Worm (Caenorhabditis elegans) whole organism, late embryonic: ENCODE data around the gene F55A11.1.

Source experiments
- F13H6.1 ChIP-seq: sonication (generic microtip); optimal IDR thresholded peaks from 2 replicates; lab custom pipeline; 2016; ENCODE audit warnings: missing genetic modification characterization, missing compliant biosample characterization
- Y22D7AL.16 ChIP-seq: sonication (generic microtip); optimal IDR thresholded peaks from 2 replicates; lab custom pipeline; 2016; ENCODE audit warnings: missing genetic modification characterization, missing compliant biosample characterization
- ceh-22 ChIP-seq: sonication (generic microtip); optimal IDR thresholded peaks from 2 replicates; lab custom pipeline; 2017; ENCODE audit warnings: missing biosample characterization, missing genetic modification characterization
- ceh-6 ChIP-seq: fragments of 200-800 bp; sonication (Bioruptor generic); optimal IDR thresholded peaks from 2 replicates; lab custom pipeline; 2018; ENCODE audit warnings: mild to moderate bottlenecking, missing genetic modification characterization, missing compliant biosample characterization
- dve-1 ChIP-seq: sonication (generic microtip); optimal IDR thresholded peaks from 2 replicates; lab custom pipeline; 2017; ENCODE audit warnings: antibody characterized with exemption, mild to moderate bottlenecking, missing genetic modification characterization, missing compliant biosample characterization
- fkh-10 ChIP-seq: fragments of 150-350 bp; optimal IDR thresholded peaks from 2 replicates; lab custom pipeline; 2014; ENCODE audit warnings: missing biosample characterization, missing genetic modification reagents, missing genetic modification characterization
- hlh-13 ChIP-seq: fragments of 200-800 bp; sonication (Bioruptor generic); optimal IDR thresholded peaks from 2 replicates; lab custom pipeline; 2018; ENCODE audit warnings: mild to moderate bottlenecking, missing genetic modification characterization, missing compliant biosample characterization
- hlh-8 ChIP-seq: sonication (generic microtip); optimal IDR thresholded peaks from 2 replicates; lab custom pipeline; 2016; ENCODE audit warnings: missing genotype, missing genetic modification characterization, missing compliant biosample characterization
- lin-11 ChIP-seq: fragments of 200-800 bp; sonication (Bioruptor generic); optimal IDR thresholded peaks from 2 replicates; lab custom pipeline; 2018; ENCODE audit warnings: mild to moderate bottlenecking, missing genetic modification characterization, missing compliant biosample characterization
- nhr-232 ChIP-seq: sonication (generic microtip); optimal IDR thresholded peaks from 2 replicates; lab custom pipeline; 2016; ENCODE audit warnings: missing genetic modification characterization, missing compliant biosample characterization
- tbx-2 ChIP-seq: sonication (generic microtip); optimal IDR thresholded peaks from 2 replicates; lab custom pipeline; 2016; ENCODE audit warnings: missing genetic modification characterization, missing compliant biosample characterization

ce11 chrV:11797272-11797855 is 33.2 kb upstream of the F55A11.1 start:
- TF ChIP-seq dve-1 (tag; lab: Kevin White, UChicago) (no peak), F13H6.1 (tag; lab: Kevin White, UChicago) (no peak), ceh-6 (GFP tag; lab: Kevin White, UChicago) (no peak), nhr-232 (tag; lab: Kevin White, UChicago) (no peak), fkh-10 (no peak), lin-11 (tag; lab: Kevin White, UChicago) (no peak), ceh-22 (tag; lab: Kevin White, UChicago) (no peak), hlh-8 (tag; lab: Kevin White, UChicago) (no peak), tbx-2 (tag; lab: Kevin White, UChicago) (no peak), Y22D7AL.16 (tag; lab: Kevin White, UChicago) (no peak), hlh-13 (GFP tag; lab: Kevin White, UChicago) (no peak)
